Fruit fly (Drosophila melanogaster): Measurements from ENCODE around the gene CG3430.

CG3430 gene

dm6 chr2L:6971597-6972036, 14.8 kb downstream of the CG3430 start, which contains the start of gene snRNP-U1-70K (continued):
- TF ChIP-seq trem (tag; optimal IDR thresholded peaks at IDR 0.05), result peak; percentile 81
- no peak for TF ChIP-seq Tbp (GFP tag; optimal IDR thresholded peaks at IDR 0.05)
- 0 out of 2 replicates have a peak, but pooled peaks have one; percentile 13 for TF ChIP-seq CG11085 (GFP tag; IDR thresholded peaks at IDR 0.05)
- TF ChIP-seq stwl (tag; optimal IDR thresholded peaks at IDR 0.05), result peak; percentile 93
- TF ChIP-seq Ada2b (GFP tag; IDR thresholded peaks at IDR 0.05), result no peak
- peak; percentile 93 for TF ChIP-seq CG10321 (GFP tag; IDR thresholded peaks at IDR 0.05)
- peak; percentile 19; the same call in 1 of the 2 replicates for TF ChIP-seq E2f2 (GFP tag; IDR thresholded peaks at IDR 0.05)
- TF ChIP-seq CG15479 (GFP tag; optimal IDR thresholded peaks at IDR 0.05), result no peak
- TF ChIP-seq ind (GFP tag; optimal IDR thresholded peaks at IDR 0.05), result no peak
- TF ChIP-seq CG10979 (tag; optimal IDR thresholded peaks at IDR 0.05), result no peak
- peak; percentile 94 for TF ChIP-seq CG9797 (GFP tag; optimal IDR thresholded peaks at IDR 0.05)
- peak; percentile 62 for TF ChIP-seq CG10267 (tag; optimal IDR thresholded peaks at IDR 0.05)
- TF ChIP-seq YL-1 (GFP tag; optimal IDR thresholded peaks at IDR 0.05), result peak; percentile 86
- TF ChIP-seq croc (GFP tag; conservative IDR thresholded peaks at IDR 0.05), result no peak
- TF ChIP-seq Abd-B (GFP tag; optimal IDR thresholded peaks at IDR 0.05), result peak; percentile 52
- no peak for TF ChIP-seq CG18262 (tag; optimal IDR thresholded peaks at IDR 0.05)
- TF ChIP-seq CG1647 (GFP tag; optimal IDR thresholded peaks at IDR 0.05), result no peak
- no peak for TF ChIP-seq schlank (tag; optimal IDR thresholded peaks at IDR 0.05)
- peak; percentile 43 for TF ChIP-seq Mad (GFP tag; optimal IDR thresholded peaks at IDR 0.05)
- no peak for TF ChIP-seq BtbVII (GFP tag; optimal IDR thresholded peaks at IDR 0.05)
- TF ChIP-seq lov (optimal IDR thresholded peaks at IDR 0.05), result no peak
- no peak for TF ChIP-seq lov (GFP tag; IDR thresholded peaks at IDR 0.05)
- TF ChIP-seq Hmr (GFP tag; optimal IDR thresholded peaks at IDR 0.05), result peak; percentile 82
- no peak for TF ChIP-seq CG17359 (tag; optimal IDR thresholded peaks at IDR 0.05)
- TF ChIP-seq CG12942 (GFP tag; optimal IDR thresholded peaks at IDR 0.05), result no peak
- no peak for TF ChIP-seq pfk (GFP tag; optimal IDR thresholded peaks at IDR 0.05)
- TF ChIP-seq CG11247 (GFP tag; IDR thresholded peaks at IDR 0.05), result peak; percentile 19; the same call in 1 of the 2 replicates
- TF ChIP-seq fd102C (GFP tag; optimal IDR thresholded peaks at IDR 0.05), result no peak
- TF ChIP-seq CG10366 (GFP tag; IDR thresholded peaks at IDR 0.05), result no peak
- TF ChIP-seq ci (GFP tag; IDR thresholded peaks at IDR 0.05), result peak; percentile 79
- peak; percentile 82 for TF ChIP-seq Lhr (GFP tag; optimal IDR thresholded peaks at IDR 0.05)
- TF ChIP-seq hbn (GFP tag; IDR thresholded peaks at IDR 0.05; ENCODE audit: partially characterized antibody), result no peak
- TF ChIP-seq CG16813 (GFP tag; IDR thresholded peaks at IDR 0.05; ENCODE audit: partially characterized antibody), result no peak
- peak; percentile 0 for TF ChIP-seq CG7745 (tag; optimal IDR thresholded peaks at IDR 0.05)
- peak; percentile 7 for TF ChIP-seq Ets65A (GFP tag)
- TF ChIP-seq Hmx (GFP tag; optimal IDR thresholded peaks at IDR 0.05), result no peak
- TF ChIP-seq CG13287 (GFP tag; IDR thresholded peaks at IDR 0.05; ENCODE audit: partially characterized antibody), result peak; percentile 53; the same call in 1 of the 2 replicates
- TF ChIP-seq Max (GFP tag; optimal IDR thresholded peaks at IDR 0.05), result peak; percentile 21
- TF ChIP-seq Rfx (GFP tag; IDR thresholded peaks at IDR 0.05), result peak; percentile 50
- peak; percentile 51; the same call in 2 of the 3 replicates for TF ChIP-seq CG6791 (GFP tag; IDR thresholded peaks at IDR 0.05; ENCODE audit: partially characterized antibody)
- TF ChIP-seq CG2116 (GFP tag; optimal IDR thresholded peaks at IDR 0.05), result peak; percentile 34
- TF ChIP-seq CG6854 (GFP tag; optimal IDR thresholded peaks at IDR 0.05), result no peak
- no peak for TF ChIP-seq CG8478 (optimal IDR thresholded peaks at IDR 0.05)
- peak; percentile 66 for TF ChIP-seq CG3995 (GFP tag; optimal IDR thresholded peaks at IDR 0.05)
- peak; percentile 10 for TF ChIP-seq CG13424 (tag; optimal IDR thresholded peaks at IDR 0.05)
- TF ChIP-seq sisA (GFP tag; IDR thresholded peaks at IDR 0.05), result no peak
- peak; percentile 66 for TF ChIP-seq Dek (tag; optimal IDR thresholded peaks at IDR 0.05)
- TF ChIP-seq pita (GFP tag; optimal IDR thresholded peaks at IDR 0.05), result peak; percentile 94
- TF ChIP-seq sd (tag; optimal IDR thresholded peaks at IDR 0.05), result peak; percentile 92
- TF ChIP-seq amos (GFP tag; IDR thresholded peaks at IDR 0.05; ENCODE audit: partially characterized antibody), result peak; percentile 43
- TF ChIP-seq CG7372 (GFP tag; IDR thresholded peaks at IDR 0.05), result no peak; the same call in 1 of the 2 replicates

All from whole organism, embryonic.